Worm (Caenorhabditis elegans) whole organism, mixed stage, embryonic: ENCODE results near the gene C08F11.7.

Experiments used
- blmp-1 ChIP-seq: fragments of 150-350 bp; optimal IDR thresholded peaks from 2 replicates; lab custom pipeline; 2014; ENCODE audit warnings: missing biosample characterization, missing genetic modification characterization
- elt-3 ChIP-seq: fragments of 150-350 bp; optimal IDR thresholded peaks from 2 replicates; lab custom pipeline; 2014; ENCODE audit warnings: missing biosample characterization, missing genetic modification characterization
- flh-1 ChIP-seq: fragments of 200-800 bp; sonication (Bioruptor generic); optimal IDR thresholded peaks from 2 replicates; lab custom pipeline; 2018; ENCODE audit warnings: mild to moderate bottlenecking, missing genetic modification characterization, moderate library complexity, missing compliant biosample characterization
- lsy-2 ChIP-seq: fragments of 150-350 bp; optimal IDR thresholded peaks from 2 replicates; lab custom pipeline; 2014; ENCODE audit warnings: missing biosample characterization, missing genetic modification characterization
- nhr-12 ChIP-seq: fragments of 150-350 bp; optimal IDR thresholded peaks from 2 replicates; lab custom pipeline; 2014; ENCODE audit warnings: missing biosample characterization, missing genetic modification characterization
- nhr-237 ChIP-seq: fragments of 150-350 bp; optimal IDR thresholded peaks from 2 replicates; lab custom pipeline; 2014; ENCODE audit warnings: missing biosample characterization, missing genetic modification characterization
- nhr-28 ChIP-seq: fragments of 150-350 bp; optimal IDR thresholded peaks from 2 replicates; lab custom pipeline; 2014; ENCODE audit warnings: missing biosample characterization, missing genetic modification characterization
- nhr-76 ChIP-seq: sonication (generic microtip); optimal IDR thresholded peaks from 2 replicates; lab custom pipeline; 2017; ENCODE audit warnings: missing biosample characterization, missing genetic modification characterization
- pha-4 ChIP-seq: fragments of 150-350 bp; optimal IDR thresholded peaks from 2 replicates; lab custom pipeline; 2018; ENCODE audit warnings: missing biosample characterization, missing genetic modification reagents, missing genetic modification characterization
- snpc-4 ChIP-seq: fragments of 150-350 bp; optimal IDR thresholded peaks from 2 replicates; lab custom pipeline; 2014; ENCODE audit warnings: missing biosample characterization, missing genetic modification characterization
- unc-39 ChIP-seq: fragments of 150-350 bp; optimal IDR thresholded peaks from 2 replicates; lab custom pipeline; 2014; ENCODE audit warnings: missing biosample characterization, missing genetic modification characterization
- unc-62 ChIP-seq: fragments of 150-350 bp; optimal IDR thresholded peaks from 2 replicates; lab custom pipeline; 2014; ENCODE audit warnings: missing biosample characterization, missing genetic modification reagents, missing genetic modification characterization
- zip-8 ChIP-seq: fragments of 150-350 bp; optimal IDR thresholded peaks from 2 replicates; lab custom pipeline; 2014; ENCODE audit warnings: missing biosample characterization, missing genetic modification characterization
- ztf-11 ChIP-seq: fragments of 150-350 bp; optimal IDR thresholded peaks from 2 replicates; lab custom pipeline; 2014; ENCODE audit warnings: missing biosample characterization, missing genetic modification characterization

- TF ChIP-seq nhr-237: no peak
- no peak for TF ChIP-seq snpc-4
- no peak for TF ChIP-seq elt-3 (tag; lab: Kevin White, UChicago)
- no peak for TF ChIP-seq unc-39 (tag; lab: Kevin White, UChicago)
- TF ChIP-seq zip-8 (tag; lab: Kevin White, UChicago): no peak
- TF ChIP-seq ztf-11 (tag; lab: Kevin White, UChicago): no peak
- no peak for TF ChIP-seq nhr-28 (tag; lab: Kevin White, UChicago)
- no peak for TF ChIP-seq nhr-12 (tag; lab: Kevin White, UChicago)
- no peak for TF ChIP-seq blmp-1
- TF ChIP-seq pha-4 (tag; lab: Kevin White, UChicago): no peak
- TF ChIP-seq unc-62 (GFP tag; lab: Kevin White, UChicago): no peak
- no peak for TF ChIP-seq nhr-76 (tag; lab: Kevin White, UChicago)
- TF ChIP-seq lsy-2 (tag; lab: Kevin White, UChicago): no peak
- no peak for TF ChIP-seq flh-1 (GFP tag; lab: Kevin White, UChicago)
Observed at ce11 chrIV:13687631-13688030, 50.6 kb downstream of the C08F11.7 start.
